Worm (Caenorhabditis elegans) whole organism, L4 larva: ENCODE measurements around the gene bath-7.

ENCODE experiments used
- fkh-10 ChIP-seq: fragments of 150-350 bp; optimal IDR thresholded peaks from 2 replicates; lab custom pipeline; 2014; ENCODE audit warnings: missing biosample characterization, missing genetic modification reagents, missing genetic modification characterization
- mxl-2 ChIP-seq: fragments of 200-800 bp; sonication (Bioruptor generic); conservative IDR thresholded peaks from 2 replicates; pipeline ENCODE4 v1.3.6; 2022; ENCODE audit warnings: missing genetic modification reagents, missing genetic modification characterization, missing compliant biosample characterization
- nhr-237 ChIP-seq: sonication (generic microtip); optimal IDR thresholded peaks from 2 replicates; lab custom pipeline; 2017; ENCODE audit warnings: missing biosample characterization, missing genetic modification characterization
- zag-1 ChIP-seq: fragments of 150-350 bp; optimal IDR thresholded peaks from 2 replicates; lab custom pipeline; 2014; ENCODE audit warnings: missing biosample characterization, missing genetic modification characterization

- TF ChIP-seq fkh-10 (GFP tag; lab: Kevin White, UChicago): no peak
- TF ChIP-seq mxl-2 (GFP tag; lab: Robert Waterston, UW): no peak
- no peak for TF ChIP-seq zag-1 (tag; lab: Kevin White, UChicago)
- TF ChIP-seq nhr-237: no peak
These were observed 45.3 kb downstream of the bath-7 start, which contains the start of gene math-13 for ce11 chrII:1875658-1876057.
